Fruit fly (Drosophila melanogaster) whole organism, wandering third instar larva: ENCODE measurements around the gene m-cup.

Source experiments
- Abd-B ChIP-seq: fragments of >200 bp; optimal IDR thresholded peaks from 2 replicates; lab custom pipeline; 2017; ENCODE audit warnings: missing biosample characterization, missing genetic modification characterization
- CG32264 ChIP-seq: fragments of 200-800 bp; sonication (Bioruptor generic); optimal IDR thresholded peaks from 2 replicates; lab custom pipeline; 2016; ENCODE audit warnings: missing biosample characterization, missing genetic modification characterization
- CG9705 ChIP-seq: fragments of 200-800 bp; sonication (Bioruptor generic); optimal IDR thresholded peaks from 2 replicates; lab custom pipeline; 2018; ENCODE audit warnings: missing biosample characterization, mild to moderate bottlenecking, missing genetic modification characterization
- Dfd ChIP-seq: fragments of >200 bp; optimal IDR thresholded peaks from 2 replicates; lab custom pipeline; 2017; ENCODE audit warnings: missing biosample characterization, missing genetic modification characterization
- GATAd ChIP-seq: sonication (Bioruptor generic); optimal IDR thresholded peaks from 2 replicates; lab custom pipeline; 2016; ENCODE audit warnings: missing biosample characterization, missing genetic modification characterization
- HLH106 ChIP-seq: fragments of 200-800 bp; optimal IDR thresholded peaks from 3 replicates; lab custom pipeline; 2019; ENCODE audit warnings: missing biosample characterization, mild to moderate bottlenecking, missing genetic modification characterization, moderate library complexity
- Hr78 ChIP-seq: fragments of >200 bp; optimal IDR thresholded peaks from 2 replicates; lab custom pipeline; 2017; ENCODE audit warnings: missing biosample characterization, missing genetic modification characterization
- Hr83 ChIP-seq: fragments of 200-300 bp; sonication (Bioruptor generic); optimal IDR thresholded peaks from 2 replicates; lab custom pipeline; 2016; ENCODE audit warnings: missing biosample characterization, mild to moderate bottlenecking, missing genetic modification characterization, moderate library complexity; ENCODE audit not compliant: poor library complexity, severe bottlenecking
- Jra ChIP-seq: sonication (Bioruptor generic); optimal IDR thresholded peaks from 2 replicates; lab custom pipeline; 2016; ENCODE audit warnings: missing biosample characterization, missing genetic modification characterization
- Mio ChIP-seq: sonication (Bioruptor generic); optimal IDR thresholded peaks from 2 replicates; lab custom pipeline; 2016; ENCODE audit warnings: missing biosample characterization, missing genetic modification characterization
- N ChIP-seq: fragments of >200 bp; optimal IDR thresholded peaks from 2 replicates; lab custom pipeline; 2018; ENCODE audit warnings: missing biosample characterization, missing external identifiers, missing genetic modification characterization
- OdsH ChIP-seq: fragments of 200-800 bp; sonication (Bioruptor generic); optimal IDR thresholded peaks from 2 replicates; lab custom pipeline; 2016; ENCODE audit warnings: missing biosample characterization, mild to moderate bottlenecking, missing genetic modification characterization
- Rel ChIP-seq, 2 experiments: fragments of 200-800 bp; sonication (Bioruptor generic) in 1 of 2; optimal IDR thresholded peaks; 2 replicates in 1 of 2; 3 replicates in 1 of 2; lab custom pipeline; 2016 to 2019; ENCODE audit warnings: mild to moderate bottlenecking in 2 of 2, missing biosample characterization in 2 of 2, missing genetic modification characterization in 2 of 2, moderate library complexity in 1 of 2
- Sp1 ChIP-seq: fragments of 200-800 bp; sonication (Bioruptor generic); optimal IDR thresholded peaks from 3 replicates; lab custom pipeline; 2019; ENCODE audit warnings: missing biosample characterization, mild to moderate bottlenecking, missing genetic modification characterization, moderate library complexity
- Vsx2 ChIP-seq: fragments of 200-300, 225-300 bp; sonication (Bioruptor generic); optimal IDR thresholded peaks from 2 replicates; lab custom pipeline; 2018; ENCODE audit warnings: missing biosample characterization, missing genetic modification characterization; ENCODE audit not compliant: partially characterized antibody
- br ChIP-seq: fragments of 200-800 bp; sonication (Bioruptor generic); optimal IDR thresholded peaks from 2 replicates; lab custom pipeline; 2016; ENCODE audit warnings: missing biosample characterization, missing genetic modification characterization
- brk ChIP-seq: fragments of 200-800 bp; sonication (Bioruptor generic); optimal IDR thresholded peaks from 2 replicates; lab custom pipeline; 2016; ENCODE audit warnings: missing biosample characterization, mild to moderate bottlenecking, missing genetic modification characterization
- dl ChIP-seq, 2 experiments: fragments of 175-275, 200-275 bp in 1 of 2; fragments of 200-275 bp in 1 of 2; sonication (Bioruptor generic); optimal IDR thresholded peaks; lab custom pipeline; 2018; ENCODE audit warnings: mild to moderate bottlenecking in 2 of 2, missing biosample characterization in 2 of 2, missing genetic modification characterization in 2 of 2, moderate library complexity in 2 of 2; ENCODE audit not compliant: partially characterized antibody in 2 of 2, insufficient read depth in 1 of 2
- dsf ChIP-seq: sonication (Bioruptor generic); optimal IDR thresholded peaks from 2 replicates; lab custom pipeline; 2016; ENCODE audit warnings: missing biosample characterization, missing genetic modification characterization, borderline replicate concordance
- ey ChIP-seq: fragments of 200-800 bp; sonication (Bioruptor generic); optimal IDR thresholded peaks from 2 replicates; lab custom pipeline; 2016; ENCODE audit warnings: missing biosample characterization, missing genetic modification characterization
- foxo ChIP-seq, 2 experiments: fragments of 200-800 bp; sonication (Bioruptor generic); optimal IDR thresholded peaks; 2 replicates in 1 of 2; 3 replicates in 1 of 2; lab custom pipeline; 2016 to 2017; ENCODE audit warnings: missing biosample characterization in 2 of 2, missing genetic modification characterization in 2 of 2
- fru ChIP-seq: fragments of 200-800 bp; sonication (Bioruptor generic); optimal IDR thresholded peaks from 3 replicates; lab custom pipeline; 2016; ENCODE audit warnings: missing biosample characterization, mild to moderate bottlenecking, missing genetic modification characterization
- h ChIP-seq: fragments of 200-800 bp; sonication (Bioruptor generic); optimal IDR thresholded peaks from 3 replicates; lab custom pipeline; 2016; ENCODE audit warnings: missing biosample characterization, mild to moderate bottlenecking, missing genetic modification characterization
- lola ChIP-seq: fragments of >200 bp; optimal IDR thresholded peaks from 2 replicates; lab custom pipeline; 2017; ENCODE audit warnings: missing biosample characterization, missing genetic modification characterization
- pan ChIP-seq: fragments of >200 bp; optimal IDR thresholded peaks from 2 replicates; lab custom pipeline; 2017
- psq ChIP-seq: fragments of 200-800 bp; sonication (Bioruptor generic); optimal IDR thresholded peaks from 3 replicates; lab custom pipeline; 2017; ENCODE audit warnings: missing biosample characterization, mild to moderate bottlenecking, missing genetic modification characterization, moderate library complexity
- rgr ChIP-seq: fragments of 200-800 bp; sonication (Bioruptor generic); optimal IDR thresholded peaks from 3 replicates; lab custom pipeline; 2016; ENCODE audit warnings: missing biosample characterization, mild to moderate bottlenecking, missing genetic modification characterization
- sv ChIP-seq: fragments of 200-800 bp; sonication (Bioruptor generic); optimal IDR thresholded peaks from 3 replicates; lab custom pipeline; 2016; ENCODE audit warnings: missing biosample characterization, missing genetic modification characterization
- tai ChIP-seq: sonication (Bioruptor generic); optimal IDR thresholded peaks from 2 replicates; lab custom pipeline; 2016; ENCODE audit warnings: missing biosample characterization, missing genetic modification characterization
- usp ChIP-seq: fragments of >200 bp; optimal IDR thresholded peaks from 2 replicates; lab custom pipeline; 2017; ENCODE audit warnings: missing biosample characterization, missing genetic modification characterization
- woc ChIP-seq: sonication (Bioruptor generic); optimal IDR thresholded peaks from 2 replicates; lab custom pipeline; 2016; ENCODE audit warnings: missing biosample characterization, mild to moderate bottlenecking, missing genetic modification characterization

The m-cup gene

DNA sequence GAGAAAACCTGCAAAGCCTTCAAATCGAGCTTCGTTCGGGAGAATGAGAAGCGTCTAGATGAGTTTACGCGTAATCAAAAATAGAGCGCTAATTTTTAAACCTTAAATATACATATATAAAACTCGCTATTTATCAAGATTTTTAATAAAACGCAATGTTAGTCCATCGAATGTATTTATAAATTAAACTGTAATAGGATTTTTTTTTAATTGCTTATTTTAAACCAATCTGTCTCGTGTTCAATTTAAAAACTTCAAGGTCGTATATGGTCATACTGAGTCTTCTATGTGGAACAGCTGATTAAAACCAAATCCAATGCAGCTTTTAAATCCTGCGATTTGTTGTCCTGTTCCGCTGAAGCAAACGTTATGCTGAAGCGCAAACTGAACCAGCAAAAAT, 1.1 kb upstream of the m-cup start, which contains the start of gene Smug:
Smug (plus strand) TSS at position 301 of the 400 bp plus-strand sequence.
- TF ChIP-seq foxo (GFP tag; optimal IDR thresholded peaks at IDR 0.05; lab: Kevin White, UChicago) (no peak), N (no peak), tai (no peak), sv (GFP tag; lab: Kevin White, UChicago) (no peak), CG32264 (GFP tag; lab: Kevin White, UChicago) (no peak), br (GFP tag; lab: Kevin White, UChicago) (no peak), Vsx2 (no peak)

DNA sequence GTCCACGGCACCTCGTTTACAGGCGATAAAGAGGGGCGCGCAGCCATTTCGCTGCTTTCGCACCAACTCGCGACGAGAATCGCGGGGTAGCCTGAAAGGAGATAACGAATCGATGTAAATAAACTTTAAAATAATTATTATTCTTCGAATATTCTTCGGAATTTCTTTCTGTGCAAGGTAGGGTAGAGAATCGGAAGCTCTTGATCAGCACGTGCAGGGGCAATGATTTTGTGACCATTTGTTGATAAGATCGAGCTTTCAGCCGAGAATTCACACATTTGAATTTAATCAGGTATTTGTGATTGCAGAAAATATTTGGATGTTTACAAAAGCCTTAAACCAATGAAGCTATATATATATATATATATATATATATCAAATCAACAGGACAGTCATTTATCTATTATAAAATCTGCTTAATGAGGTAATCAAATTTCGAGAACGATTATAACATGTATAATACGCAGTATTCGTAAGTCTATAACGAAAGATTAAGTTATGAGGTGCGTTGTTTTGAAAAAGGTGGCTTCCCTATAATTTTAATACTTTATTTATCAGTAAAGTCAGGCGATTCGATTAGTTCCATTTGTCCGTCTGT, 1.5 kb downstream of the m-cup start:
- TF ChIP-seq dsf (GFP tag; lab: Kevin White, UChicago) (no peak), usp (no peak), Mio (GFP tag; lab: Kevin White, UChicago) (no peak), psq (GFP tag; lab: Kevin White, UChicago) (no peak), pan (no peak), ey (no peak), Rel (GFP tag; optimal IDR thresholded peaks at IDR 0.05; lab: Kevin White, UChicago) (no peak), Rel (tag; optimal IDR thresholded peaks at IDR 0.05; lab: Kevin White, UChicago) (peak; percentile 81), br (GFP tag; lab: Kevin White, UChicago) (no peak), Hr78 (GFP tag; lab: Kevin White, UChicago) (no peak), lola (GFP tag; lab: Kevin White, UChicago) (no peak), h (GFP tag; lab: Kevin White, UChicago) (peak; percentile 32), foxo (GFP tag; optimal IDR thresholded peaks at IDR 0.05; lab: Kevin White, UChicago) (no peak), Sp1 (GFP tag; lab: Kevin White, UChicago) (no peak), OdsH (GFP tag; lab: Kevin White, UChicago) (no peak), fru (GFP tag; lab: Kevin White, UChicago) (no peak), sv (GFP tag; lab: Kevin White, UChicago) (no peak), tai (no peak), Dfd (GFP tag; lab: Kevin White, UChicago) (no peak), Abd-B (no peak), brk (GFP tag; lab: Kevin White, UChicago) (no peak), rgr (GFP tag; lab: Kevin White, UChicago) (peak; percentile 21), CG32264 (GFP tag; lab: Kevin White, UChicago) (no peak), Vsx2 (no peak), CG9705 (GFP tag; lab: Kevin White, UChicago) (no peak), Hr83 (GFP tag; lab: Kevin White, UChicago) (no peak), GATAd (GFP tag; lab: Kevin White, UChicago) (no peak)

DNA sequence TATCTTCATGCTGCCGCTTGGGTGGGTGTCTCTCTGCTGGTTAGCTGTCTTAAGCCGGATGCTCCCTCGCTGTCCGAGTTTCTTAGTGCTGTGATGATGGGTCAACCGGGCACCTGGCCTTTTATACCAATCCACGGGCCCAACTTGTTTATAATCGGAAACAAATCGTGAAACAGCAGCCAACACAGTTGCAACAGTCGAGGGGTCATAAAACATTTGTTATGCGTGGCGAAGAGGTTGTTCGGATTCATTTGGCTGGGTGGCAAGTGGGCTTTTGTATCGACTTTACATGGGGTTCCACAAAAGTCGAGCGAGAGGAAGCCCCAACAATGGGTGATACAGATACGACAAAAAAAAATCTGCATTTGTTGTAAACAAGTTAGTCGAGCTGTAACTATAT, 6.9 kb downstream of the m-cup start, which contains the start of gene TwdlW:
TwdlW (minus strand) TSS at position 101 of the 400 bp plus-strand sequence.
- no peak for TF ChIP-seq Jra (GFP tag; lab: Kevin White, UChicago)
- TF ChIP-seq foxo (GFP tag; optimal IDR thresholded peaks at IDR 0.05; lab: Kevin White, UChicago), result no peak
- TF ChIP-seq CG32264 (GFP tag; lab: Kevin White, UChicago), result no peak
- TF ChIP-seq Hr78 (GFP tag; lab: Kevin White, UChicago), result no peak
- TF ChIP-seq br (GFP tag; lab: Kevin White, UChicago), result no peak
- TF ChIP-seq dl (GFP tag; optimal IDR thresholded peaks at IDR 0.05; lab: Kevin White, UChicago; ENCODE audit: insufficient read depth in 1 of 2, partially characterized antibody in 2 of 2), result no peak
- no peak for TF ChIP-seq OdsH (GFP tag; lab: Kevin White, UChicago)
- TF ChIP-seq HLH106 (tag; lab: Kevin White, UChicago), result no peak
- no peak for TF ChIP-seq pan
- TF ChIP-seq rgr (GFP tag; lab: Kevin White, UChicago), result no peak
- no peak for TF ChIP-seq woc (GFP tag; lab: Kevin White, UChicago)
- no peak for TF ChIP-seq usp
- TF ChIP-seq lola (GFP tag; lab: Kevin White, UChicago), result no peak
- TF ChIP-seq h (GFP tag; lab: Kevin White, UChicago), result no peak
- TF ChIP-seq Mio (GFP tag; lab: Kevin White, UChicago), result no peak

DNA sequence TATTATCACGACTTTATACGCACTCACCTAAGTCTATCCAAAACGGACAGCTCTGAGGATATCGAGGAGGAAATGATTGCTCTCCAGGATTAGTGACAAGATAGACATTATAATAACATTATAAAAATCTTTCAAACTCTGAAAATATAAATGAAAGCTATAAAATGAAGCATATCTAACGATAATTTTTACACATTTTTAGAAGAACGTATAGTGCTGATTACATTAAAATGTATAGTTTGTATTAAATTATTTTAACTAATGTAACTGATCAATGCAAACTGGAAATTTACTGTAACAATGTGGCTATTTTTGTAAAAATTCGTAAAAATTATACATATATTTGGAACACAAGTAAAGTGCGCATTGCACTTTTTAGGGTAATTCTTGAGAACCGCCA, 10.5 kb downstream of the m-cup start, which contains the start of gene CG5265:
CG5265 (plus strand) TSS at position 301 of the 400 bp plus-strand sequence.
- no peak for TF ChIP-seq usp
